Worm (Caenorhabditis elegans) whole organism, L1 larva: Measurements from ENCODE around the gene nhr-157.
A peak's percentile ranks its signal among the peaks of the same experiment; 100 is the strongest.

Experiments
- aha-1 ChIP-seq: fragments of 150-350 bp; optimal IDR thresholded peaks from 2 replicates; lab custom pipeline; 2014; ENCODE audit warnings: missing biosample characterization, missing genetic modification characterization
- alr-1 ChIP-seq: fragments of 200-800 bp; sonication (Bioruptor generic); optimal IDR thresholded peaks from 2 replicates; lab custom pipeline; 2018; ENCODE audit warnings: borderline replicate concordance, mild to moderate bottlenecking, missing genetic modification characterization, missing compliant biosample characterization
- blmp-1 ChIP-seq: fragments of 150-350 bp; optimal IDR thresholded peaks from 2 replicates; lab custom pipeline; 2014; ENCODE audit warnings: missing biosample characterization, missing genetic modification characterization
- ceh-63 ChIP-seq: fragments of 200-800 bp; sonication (Bioruptor generic); optimal IDR thresholded peaks from 2 replicates; lab custom pipeline; 2018; ENCODE audit warnings: mild to moderate bottlenecking, missing genetic modification characterization, missing compliant biosample characterization
- ceh-82 ChIP-seq, 3 experiments: fragments of 150-350 bp in 1 of 3; sonication (generic microtip) in 2 of 3; optimal IDR thresholded peaks; 2 replicates each; lab custom pipeline; 2014 to 2017; ENCODE audit warnings: missing biosample characterization in 3 of 3, missing genetic modification characterization in 3 of 3
- ceh-88 ChIP-seq: fragments of 200-800 bp; sonication (Bioruptor generic); IDR thresholded peaks from 2 replicates; pipeline ENCODE4 v1.3.6; 2022; ENCODE audit warnings: missing genetic modification characterization, missing compliant biosample characterization
- ceh-90 ChIP-seq: sonication (generic microtip); optimal IDR thresholded peaks from 2 replicates; lab custom pipeline; 2016; ENCODE audit warnings: missing genetic modification characterization, missing compliant biosample characterization
- ces-1 ChIP-seq: fragments of 150-350 bp; optimal IDR thresholded peaks from 2 replicates; lab custom pipeline; 2014; ENCODE audit warnings: missing biosample characterization, missing genetic modification reagents, missing genetic modification characterization
- dsc-1 ChIP-seq: sonication (generic microtip); optimal IDR thresholded peaks from 2 replicates; lab custom pipeline; 2016; ENCODE audit warnings: mild to moderate bottlenecking, missing genetic modification characterization, missing compliant biosample characterization
- efl-1 ChIP-seq, 4 experiments: fragments of 150-350 bp; optimal IDR thresholded peaks in 3 of 4; peaks in 1 of 4; 1 replicate in 1 of 4; 2 replicates in 3 of 4; lab custom pipeline; 2014; ENCODE audit warnings: missing biosample characterization in 2 of 4, missing genetic modification characterization in 2 of 4, missing genetic modification reagents in 2 of 4
- egl-27 ChIP-seq, 2 experiments: fragments of 150-350 bp in 1 of 2; sonication (generic microtip); optimal IDR thresholded peaks; 3 replicates each; lab custom pipeline; 2017 to 2018; ENCODE audit warnings: missing biosample characterization in 2 of 2, missing genetic modification characterization in 2 of 2, missing genetic modification reagents in 2 of 2
- elt-3 ChIP-seq, 6 experiments: fragments of 150-350 bp in 1 of 6; sonication (generic microtip); optimal IDR thresholded peaks; 2 replicates each; lab custom pipeline; 2017 to 2018; ENCODE audit warnings: missing biosample characterization in 6 of 6, missing genetic modification characterization in 6 of 6, inconsistent platforms in 1 of 6
- fkh-10 ChIP-seq: sonication (generic microtip); optimal IDR thresholded peaks from 2 replicates; lab custom pipeline; 2017; ENCODE audit warnings: missing biosample characterization, missing genetic modification reagents, missing genetic modification characterization
- fkh-4 ChIP-seq: sonication (generic microtip); optimal IDR thresholded peaks from 2 replicates; lab custom pipeline; 2016; ENCODE audit warnings: missing compliant biosample characterization, missing genetic modification characterization, borderline replicate concordance
- fkh-8 ChIP-seq: sonication (generic microtip); optimal IDR thresholded peaks from 2 replicates; lab custom pipeline; 2016; ENCODE audit warnings: mild to moderate bottlenecking, missing genetic modification characterization, missing compliant biosample characterization
- fos-1 ChIP-seq: fragments of 150-350 bp; optimal IDR thresholded peaks from 2 replicates; lab custom pipeline; 2014; ENCODE audit warnings: missing biosample characterization, missing genetic modification characterization
- grh-1 ChIP-seq: fragments of 200-800 bp; sonication (Bioruptor generic); IDR thresholded peaks from 2 replicates; pipeline ENCODE4 v1.3.6; 2022; ENCODE audit warnings: missing genetic modification reagents, missing genetic modification characterization, missing compliant biosample characterization
- hlh-17 ChIP-seq: fragments of 200-800 bp; sonication (Bioruptor generic); optimal IDR thresholded peaks from 2 replicates; lab custom pipeline; 2018; ENCODE audit warnings: missing genetic modification characterization, mild to moderate bottlenecking, missing compliant biosample characterization, moderate library complexity, borderline replicate concordance
- hpl-2 ChIP-seq: fragments of 150-350 bp; optimal IDR thresholded peaks from 2 replicates; lab custom pipeline; 2014; ENCODE audit warnings: missing biosample characterization, missing genetic modification reagents, missing genetic modification characterization
- jun-1 ChIP-seq: fragments of 150-350 bp; optimal IDR thresholded peaks from 2 replicates; lab custom pipeline; 2014; ENCODE audit warnings: missing biosample characterization, missing genetic modification reagents, missing genetic modification characterization
- lin-14 ChIP-seq: fragments of 200-800 bp; sonication (Bioruptor generic); optimal IDR thresholded peaks from 2 replicates; lab custom pipeline; 2018; ENCODE audit warnings: mild to moderate bottlenecking, missing genetic modification characterization, moderate library complexity, missing compliant biosample characterization
- lin-35 ChIP-seq, 2 experiments: fragments of 150-350 bp; optimal IDR thresholded peaks; 2 replicates each; lab custom pipeline; 2014; ENCODE audit warnings: missing biosample characterization in 2 of 2, missing genetic modification characterization in 2 of 2, missing genetic modification reagents in 2 of 2
- lin-39 ChIP-seq: fragments of 150-350 bp; optimal IDR thresholded peaks from 2 replicates; lab custom pipeline; 2014; ENCODE audit warnings: missing biosample characterization, missing genetic modification reagents, missing genetic modification characterization
- lsy-2 ChIP-seq, 2 experiments: fragments of 150-350 bp; optimal IDR thresholded peaks; 2 replicates each; lab custom pipeline; 2014; ENCODE audit warnings: missing biosample characterization in 2 of 2, missing genetic modification characterization in 2 of 2
- mab-9 ChIP-seq: fragments of 200-800 bp; sonication (Bioruptor generic); IDR thresholded peaks from 2 replicates; pipeline ENCODE4 v1.3.6; 2022; ENCODE audit warnings: missing genetic modification reagents, missing genetic modification characterization, missing compliant biosample characterization
- mef-2 ChIP-seq: fragments of 150-350 bp; optimal IDR thresholded peaks from 2 replicates; lab custom pipeline; 2014; ENCODE audit warnings: missing biosample characterization, missing genetic modification characterization
- nhr-11 ChIP-seq: fragments of 150-350 bp; optimal IDR thresholded peaks from 2 replicates; lab custom pipeline; 2014; ENCODE audit warnings: missing biosample characterization, missing genetic modification characterization
- nhr-20 ChIP-seq: sonication (generic microtip); optimal IDR thresholded peaks from 2 replicates; lab custom pipeline; 2016; ENCODE audit warnings: mild to moderate bottlenecking, missing genetic modification characterization, missing compliant biosample characterization
- nhr-237 ChIP-seq: fragments of 150-350 bp; optimal IDR thresholded peaks from 2 replicates; lab custom pipeline; 2014; ENCODE audit warnings: missing biosample characterization, missing genetic modification characterization
- nhr-47 ChIP-seq: sonication (generic microtip); optimal IDR thresholded peaks from 2 replicates; lab custom pipeline; 2016; ENCODE audit warnings: mild to moderate bottlenecking, missing genetic modification characterization, moderate library complexity, missing compliant biosample characterization
- nhr-71 ChIP-seq: sonication (generic microtip); optimal IDR thresholded peaks from 2 replicates; lab custom pipeline; 2016; ENCODE audit warnings: mild to moderate bottlenecking, missing genetic modification characterization, moderate library complexity, missing compliant biosample characterization
- nhr-76 ChIP-seq: sonication (generic microtip); optimal IDR thresholded peaks from 2 replicates; lab custom pipeline; 2017; ENCODE audit warnings: missing biosample characterization, missing genetic modification characterization
- nhr-85 ChIP-seq: sonication (generic microtip); peaks from one replicate; lab custom pipeline; 2016; ENCODE audit warnings: missing genetic modification characterization, inconsistent platforms, missing compliant biosample characterization
- pag-3 ChIP-seq: sonication (generic microtip); optimal IDR thresholded peaks from 2 replicates; lab custom pipeline; 2017; ENCODE audit warnings: missing genetic modification characterization, mild to moderate bottlenecking, missing compliant biosample characterization, antibody characterized with exemption, borderline replicate concordance; ENCODE audit not compliant: insufficient read depth
- pax-3 ChIP-seq: fragments of 200-800 bp; sonication (Bioruptor generic); optimal IDR thresholded peaks from 2 replicates; lab custom pipeline; 2018; ENCODE audit warnings: mild to moderate bottlenecking, missing genetic modification characterization, moderate library complexity, missing compliant biosample characterization
- skn-1 ChIP-seq: fragments of 150-350 bp; optimal IDR thresholded peaks from 2 replicates; lab custom pipeline; 2014; ENCODE audit warnings: missing biosample characterization, missing genetic modification characterization
- snpc-4 ChIP-seq: fragments of 150-350 bp; optimal IDR thresholded peaks from 2 replicates; lab custom pipeline; 2014; ENCODE audit warnings: missing biosample characterization, missing genetic modification characterization
- snu-23 ChIP-seq: sonication (generic microtip); optimal IDR thresholded peaks from 2 replicates; lab custom pipeline; 2016; ENCODE audit warnings: missing genetic modification characterization, missing compliant biosample characterization
- sox-4 ChIP-seq: sonication (generic microtip); optimal IDR thresholded peaks from 2 replicates; lab custom pipeline; 2016; ENCODE audit warnings: missing genetic modification characterization, missing compliant biosample characterization
- sptf-1 ChIP-seq: fragments of 150-350 bp; optimal IDR thresholded peaks from 2 replicates; lab custom pipeline; 2014; ENCODE audit warnings: missing biosample characterization, missing genetic modification characterization
- sup-37 ChIP-seq: fragments of 200-800 bp; sonication (Bioruptor generic); optimal IDR thresholded peaks from 2 replicates; lab custom pipeline; 2018; ENCODE audit warnings: mild to moderate bottlenecking, missing genetic modification characterization, missing compliant biosample characterization
- swsn-7 ChIP-seq: sonication (generic microtip); optimal IDR thresholded peaks from 2 replicates; lab custom pipeline; 2016; ENCODE audit warnings: missing genetic modification characterization, missing compliant biosample characterization
- unc-62 ChIP-seq: fragments of 150-350 bp; optimal IDR thresholded peaks from 2 replicates; lab custom pipeline; 2014; ENCODE audit warnings: missing biosample characterization, missing genetic modification reagents, missing genetic modification characterization
- vab-15 ChIP-seq: sonication (generic microtip); optimal IDR thresholded peaks from 2 replicates; lab custom pipeline; 2017; ENCODE audit warnings: missing genotype, mild to moderate bottlenecking, missing genetic modification characterization, missing compliant biosample characterization
- zag-1 ChIP-seq: fragments of 150-350 bp; optimal IDR thresholded peaks from 2 replicates; lab custom pipeline; 2014; ENCODE audit warnings: missing biosample characterization, missing genetic modification characterization
- ztf-4 ChIP-seq: fragments of 150-350 bp; optimal IDR thresholded peaks from 2 replicates; lab custom pipeline; 2014; ENCODE audit warnings: missing biosample characterization, missing genetic modification characterization

Gene nhr-157

DNA sequence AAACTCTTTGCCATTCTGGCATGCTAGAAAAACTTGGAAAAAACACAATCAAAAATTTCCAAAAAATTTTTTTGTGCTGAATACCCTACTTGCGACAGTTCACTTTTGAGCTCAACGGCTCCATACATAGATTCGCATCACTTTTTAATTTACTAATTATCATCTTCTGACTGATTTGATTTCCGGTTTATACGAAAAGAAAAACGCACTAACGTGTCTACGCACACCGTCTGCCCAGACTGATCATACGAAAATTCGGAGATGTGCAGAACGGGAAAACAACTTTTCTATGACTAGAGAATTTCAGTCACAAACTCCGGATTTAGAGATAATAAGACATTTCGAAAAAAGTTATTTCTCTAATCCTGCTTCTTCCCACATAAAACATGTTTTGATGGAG lies 15.7 kb upstream of the nhr-157 start (continued):
- TF ChIP-seq grh-1 (GFP tag; lab: Robert Waterston, UW) (no peak), ces-1 (GFP tag; lab: Kevin White, UChicago) (no peak), efl-1 (optimal IDR thresholded peaks at IDR 0.05; lab: Kevin White, UChicago) (no peak), efl-1 (GFP tag; optimal IDR thresholded peaks at IDR 0.05 in 1 of 2; lab: Kevin White, UChicago) (no peak), aha-1 (tag; lab: Kevin White, UChicago) (no peak), nhr-76 (tag; lab: Kevin White, UChicago) (no peak), sptf-1 (no peak), sox-4 (tag; lab: Kevin White, UChicago) (no peak), pag-3 (no peak), mab-9 (GFP tag; lab: Robert Waterston, UW) (no peak), unc-62 (GFP tag; lab: Kevin White, UChicago) (no peak), mef-2 (no peak), elt-3 (tag; optimal IDR thresholded peaks at IDR 0.05; lab: Kevin White, UChicago) (no peak), hpl-2 (no peak), snpc-4 (no peak), sup-37 (GFP tag; lab: Kevin White, UChicago) (no peak), lin-39 (tag; lab: Kevin White, UChicago) (no peak)

DNA sequence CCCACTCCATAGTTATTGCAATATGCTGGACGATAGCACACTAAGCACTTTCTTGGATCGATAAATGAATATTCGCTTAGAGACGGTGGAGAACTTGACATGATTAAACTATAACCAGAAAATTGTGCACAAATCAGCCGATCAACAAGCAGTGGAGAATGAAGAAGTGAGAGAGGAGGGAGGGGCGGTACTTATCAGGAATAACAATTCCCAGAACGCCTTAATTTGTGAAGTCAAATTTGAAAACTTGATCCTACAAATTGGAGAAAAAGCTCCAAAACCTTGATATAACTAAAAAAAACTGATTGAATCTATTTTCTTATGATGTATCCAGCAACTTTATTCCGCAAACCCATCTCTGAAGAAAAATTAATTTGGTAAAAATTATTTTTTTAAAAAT lies 9.4 kb upstream of the nhr-157 start, which contains the start of gene nhr-159:
TSS of gene nhr-159 (minus strand) at position 101 of the 400 bp plus-strand sequence.
- TF ChIP-seq vab-15 (tag; lab: Kevin White, UChicago): no peak
- TF ChIP-seq nhr-237 (tag; lab: Kevin White, UChicago): no peak
- no peak for TF ChIP-seq jun-1 (tag; lab: Kevin White, UChicago)
- no peak for TF ChIP-seq ceh-90 (tag; lab: Kevin White, UChicago)
- no peak for TF ChIP-seq grh-1 (GFP tag; lab: Robert Waterston, UW)
- no peak for TF ChIP-seq egl-27 (tag; optimal IDR thresholded peaks at IDR 0.05; lab: Kevin White, UChicago)
- no peak for TF ChIP-seq skn-1 (tag; lab: Kevin White, UChicago)
- TF ChIP-seq ztf-4 (tag; lab: Kevin White, UChicago): no peak
- no peak for TF ChIP-seq ceh-63 (GFP tag; lab: Kevin White, UChicago)
- TF ChIP-seq ceh-88: no peak
- no peak for TF ChIP-seq snu-23 (GFP tag; lab: Kevin White, UChicago)
- no peak for TF ChIP-seq ceh-82 (tag; optimal IDR thresholded peaks at IDR 0.05; lab: Kevin White, UChicago)
- TF ChIP-seq blmp-1: no peak
- no peak for TF ChIP-seq dsc-1 (tag; lab: Kevin White, UChicago)

DNA sequence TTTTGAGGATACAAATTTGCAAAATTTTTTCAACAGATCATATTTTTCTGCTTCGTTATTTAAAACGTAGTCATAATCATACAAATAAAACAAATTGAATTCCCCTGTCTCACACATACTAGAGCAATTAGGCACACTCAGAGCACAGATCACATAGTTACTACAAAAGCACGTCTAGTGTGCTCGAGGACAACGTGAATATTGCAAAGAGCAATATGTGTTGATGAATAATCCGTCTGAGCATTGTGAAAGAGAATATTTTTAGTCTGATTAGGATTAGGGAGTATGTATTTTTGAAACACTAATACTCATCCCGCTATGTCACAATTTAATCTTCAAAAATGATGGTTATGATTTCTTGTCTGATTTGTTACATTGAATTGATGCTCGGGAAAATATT lies 8.4 kb upstream of the nhr-157 start:
- TF ChIP-seq hlh-17: no peak
- peak; percentile 14 for TF ChIP-seq pax-3 (tag; lab: Kevin White, UChicago)
- peak; percentile 75 for TF ChIP-seq fkh-8
- no peak for TF ChIP-seq fos-1
- peak; percentile 85 for TF ChIP-seq dsc-1 (tag; lab: Kevin White, UChicago)
- peak; percentile 5 for TF ChIP-seq nhr-71 (tag; lab: Kevin White, UChicago)
- peak; percentile 13 for TF ChIP-seq nhr-47 (tag; lab: Kevin White, UChicago)

DNA sequence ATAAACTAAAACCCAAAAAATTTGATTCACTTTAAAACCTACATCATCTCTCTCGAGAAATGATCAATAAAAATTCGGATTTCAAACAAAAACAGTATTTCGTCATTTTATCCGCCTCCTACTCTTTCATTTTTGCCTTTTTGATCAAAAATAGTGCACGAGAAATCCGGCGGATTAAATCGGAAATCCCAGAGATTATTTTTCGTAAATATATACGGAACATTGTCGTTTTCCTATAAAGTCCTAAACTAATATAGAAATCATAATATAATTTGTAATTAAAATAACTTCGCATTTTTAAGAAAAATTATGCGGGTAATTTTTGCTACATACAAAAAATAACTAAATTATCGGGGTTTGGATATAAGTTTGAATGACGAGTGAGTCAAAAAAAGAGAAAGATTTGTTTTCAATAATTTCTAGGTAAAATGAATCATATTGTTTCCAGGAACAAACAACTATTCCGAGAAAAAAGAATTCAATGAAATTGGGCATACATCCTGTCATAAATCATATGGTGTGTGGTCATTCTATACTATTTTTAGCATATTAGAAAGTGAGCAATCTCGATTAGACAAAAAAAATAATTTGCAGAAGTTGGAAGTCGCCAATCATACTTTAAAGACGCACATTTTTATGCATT lies 5.4 kb upstream of the nhr-157 start, which contains the start of gene nhr-158:
TSS of gene nhr-158 (minus strand) at position 51 of the 643 bp plus-strand sequence.
- TF ChIP-seq dsc-1 (tag; lab: Kevin White, UChicago): peak; percentile 94
- peak; percentile 90 for TF ChIP-seq fkh-8
- peak; percentile 18 for TF ChIP-seq swsn-7 (tag; lab: Kevin White, UChicago)
- no peak for TF ChIP-seq zag-1 (tag; lab: Kevin White, UChicago)
- no peak for TF ChIP-seq fkh-10
- no peak for TF ChIP-seq lin-35 (GFP tag; optimal IDR thresholded peaks at IDR 0.05; lab: Kevin White, UChicago)
- no peak for TF ChIP-seq mab-9 (GFP tag; lab: Robert Waterston, UW)
- TF ChIP-seq nhr-11 (tag; lab: Kevin White, UChicago): peak; percentile 48
- TF ChIP-seq nhr-71 (tag; lab: Kevin White, UChicago): peak; percentile 83
- no peak for TF ChIP-seq alr-1 (tag; lab: Kevin White, UChicago)
- no peak for TF ChIP-seq lin-39 (tag; lab: Kevin White, UChicago)
- TF ChIP-seq lin-14: peak; percentile 43
- TF ChIP-seq nhr-237 (tag; lab: Kevin White, UChicago): no peak
- TF ChIP-seq fos-1: peak; percentile 61
- no peak for TF ChIP-seq nhr-85 (tag; lab: Kevin White, UChicago)
- TF ChIP-seq nhr-47 (tag; lab: Kevin White, UChicago): peak; percentile 86
- peak in 1 of 2 experiments; percentile 45 for TF ChIP-seq lsy-2 (tag; optimal IDR thresholded peaks at IDR 0.05; lab: Kevin White, UChicago)
- TF ChIP-seq sox-4 (tag; lab: Kevin White, UChicago): peak; percentile 37
- peak; percentile 18 for TF ChIP-seq fkh-4 (tag; lab: Kevin White, UChicago)
- TF ChIP-seq nhr-20 (tag; lab: Kevin White, UChicago): peak; percentile 32
- no peak for TF ChIP-seq jun-1 (tag; lab: Kevin White, UChicago)
